Fruit fly (Drosophila melanogaster): ENCODE measurements around the gene Dys.
A peak's percentile ranks its signal among the peaks of the same experiment; 100 is the strongest.

Dys gene

DNA sequence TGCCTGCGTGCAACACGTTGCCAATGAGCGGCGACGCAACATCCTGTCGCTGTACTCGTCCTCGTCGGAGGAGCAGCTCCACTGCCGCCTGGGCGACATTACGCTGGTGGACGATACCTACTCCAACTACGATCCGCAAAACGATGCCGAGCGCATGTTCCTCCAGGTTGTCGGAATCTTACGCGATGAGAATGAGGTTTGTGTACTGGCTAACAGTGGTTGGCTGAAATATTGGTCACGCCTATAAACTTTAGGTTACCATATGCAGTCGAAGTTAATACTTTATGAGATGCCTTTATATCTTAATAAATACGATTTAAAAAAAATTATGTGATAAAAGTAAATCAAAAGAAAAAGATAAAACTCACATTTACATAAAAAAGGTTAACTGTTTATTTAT, 125.4 kb downstream of the Dys start:
- no peak for TF ChIP-seq salr (GFP tag; optimal IDR thresholded peaks at IDR 0.05)
- TF ChIP-seq eg (GFP tag; IDR thresholded peaks at IDR 0.05) = no peak
- no peak for TF ChIP-seq CG34406 (GFP tag; optimal IDR thresholded peaks at IDR 0.05)

DNA sequence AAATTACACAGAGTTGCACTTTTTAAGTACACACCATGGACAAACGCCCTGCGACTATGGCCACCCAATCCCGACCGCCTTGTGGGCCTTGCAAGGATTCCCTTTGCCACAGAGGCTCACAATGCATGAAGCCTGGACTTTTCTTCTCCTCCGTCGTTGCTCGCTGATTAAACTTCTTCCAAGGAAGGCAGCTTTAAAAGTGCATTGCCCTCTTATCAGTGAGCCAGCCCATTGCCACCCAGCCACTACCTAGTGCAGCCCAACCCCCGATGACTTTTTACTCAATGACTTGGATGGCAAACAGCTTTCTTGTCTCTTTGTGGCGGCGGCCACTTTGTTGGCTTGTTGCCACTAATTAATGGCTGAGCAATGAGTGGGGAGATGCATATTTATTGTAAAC, 126.8 kb downstream of the Dys start:
- TF ChIP-seq Gug (GFP tag; IDR thresholded peaks at IDR 0.05) = no peak
- TF ChIP-seq CG32006 (GFP tag; optimal IDR thresholded peaks at IDR 0.05) = no peak
- no peak for TF ChIP-seq OdsH (GFP tag; optimal IDR thresholded peaks at IDR 0.05)
- TF ChIP-seq fkh (GFP tag; optimal IDR thresholded peaks at IDR 0.05) = no peak
- no peak for TF ChIP-seq Smox (GFP tag; optimal IDR thresholded peaks at IDR 0.05)
- peak; percentile 74 for TF ChIP-seq svp (GFP tag)
- TF ChIP-seq Eip78C (GFP tag) = no peak
- TF ChIP-seq spab (GFP tag; optimal IDR thresholded peaks at IDR 0.05) = no peak

DNA sequence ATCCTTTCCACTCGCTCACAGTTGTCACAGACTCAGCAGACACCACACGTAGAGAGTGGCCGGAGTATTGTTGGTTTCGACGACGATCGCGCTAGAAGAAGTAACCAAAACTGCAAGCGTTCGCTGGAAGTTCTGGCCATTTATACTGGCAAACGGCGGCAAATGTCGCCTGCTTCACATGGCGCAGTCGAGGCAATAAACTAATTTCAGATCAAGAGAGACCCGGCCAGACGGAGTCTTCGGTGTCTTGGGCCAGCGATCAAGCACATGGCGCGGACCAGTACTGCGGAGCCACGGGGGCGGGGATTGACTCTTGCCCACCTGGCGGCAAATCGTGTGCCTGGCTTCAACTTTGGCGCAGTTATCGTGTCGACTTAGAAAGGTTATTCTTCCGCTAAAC, 138.0 kb downstream of the Dys start, which contains the start of gene Cpr92A:
Cpr92A (minus strand) TSS at position 101 of the 400 bp plus-strand sequence.
- TF ChIP-seq dac (GFP tag; optimal IDR thresholded peaks at IDR 0.05) (no peak), CG6854 (GFP tag; optimal IDR thresholded peaks at IDR 0.05) (no peak), CG32006 (GFP tag; optimal IDR thresholded peaks at IDR 0.05) (no peak), OdsH (GFP tag; optimal IDR thresholded peaks at IDR 0.05) (no peak), CG4318 (GFP tag; optimal IDR thresholded peaks at IDR 0.05) (no peak), Ets21C (GFP tag; optimal IDR thresholded peaks at IDR 0.05) (no peak), dsx (GFP tag; optimal IDR thresholded peaks at IDR 0.05; ENCODE audit: poor library complexity, severe bottlenecking) (no peak), CG10669 (GFP tag; optimal IDR thresholded peaks at IDR 0.05) (no peak), net (GFP tag; optimal IDR thresholded peaks at IDR 0.05) (no peak), Lpt (GFP tag; optimal IDR thresholded peaks at IDR 0.05) (no peak), Blimp-1 (GFP tag; optimal IDR thresholded peaks at IDR 0.05) (no peak), svp (GFP tag) (no peak), CG6792 (GFP tag; optimal IDR thresholded peaks at IDR 0.05) (no peak), cyc (GFP tag; optimal IDR thresholded peaks at IDR 0.05) (no peak), CG6276 (GFP tag; optimal IDR thresholded peaks at IDR 0.05) (no peak), eg (GFP tag; IDR thresholded peaks at IDR 0.05) (no peak)

DNA sequence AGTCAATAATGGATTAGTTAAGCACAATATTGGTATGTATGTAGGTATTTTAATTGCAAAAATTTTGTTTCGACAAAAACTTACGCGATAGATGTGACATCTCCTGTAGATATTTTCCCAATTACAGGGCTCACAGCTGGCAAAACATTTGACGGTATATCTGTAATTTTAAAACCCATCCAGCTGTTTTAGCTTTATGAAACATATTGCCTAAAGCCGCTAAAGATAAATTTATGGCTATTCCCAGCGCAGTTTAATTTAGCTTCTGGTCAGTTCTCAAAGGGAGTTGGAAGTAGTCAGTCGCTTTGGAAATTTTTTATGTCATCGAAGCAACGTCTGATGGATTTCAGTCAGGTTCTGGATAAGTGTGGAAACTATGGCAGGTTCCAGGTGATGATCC, 139.4 kb downstream of the Dys start, which contains the start of gene CG7333:
CG7333 (plus strand) TSS at position 301 of the 400 bp plus-strand sequence.
- TF ChIP-seq topi (GFP tag; optimal IDR thresholded peaks at IDR 0.05) (no peak), CG6854 (GFP tag; optimal IDR thresholded peaks at IDR 0.05) (no peak), cyc (GFP tag; optimal IDR thresholded peaks at IDR 0.05) (no peak), CG4318 (GFP tag; optimal IDR thresholded peaks at IDR 0.05) (no peak), OdsH (GFP tag; optimal IDR thresholded peaks at IDR 0.05) (no peak), Eip75B (GFP tag; optimal IDR thresholded peaks at IDR 0.05) (no peak), salr (GFP tag; optimal IDR thresholded peaks at IDR 0.05) (no peak), fd85E (GFP tag; optimal IDR thresholded peaks at IDR 0.05) (no peak), CG6163 (GFP tag; IDR thresholded peaks at IDR 0.05) (no peak), CG9139 (GFP tag; optimal IDR thresholded peaks at IDR 0.05) (no peak), svp (GFP tag) (no peak), CG8319 (GFP tag; optimal IDR thresholded peaks at IDR 0.05) (no peak), CG10631 (GFP tag; optimal IDR thresholded peaks at IDR 0.05) (no peak), esn (GFP tag; optimal IDR thresholded peaks at IDR 0.05) (no peak), vri (GFP tag; optimal IDR thresholded peaks at IDR 0.05) (no peak), Ets21C (GFP tag; optimal IDR thresholded peaks at IDR 0.05) (no peak)

DNA sequence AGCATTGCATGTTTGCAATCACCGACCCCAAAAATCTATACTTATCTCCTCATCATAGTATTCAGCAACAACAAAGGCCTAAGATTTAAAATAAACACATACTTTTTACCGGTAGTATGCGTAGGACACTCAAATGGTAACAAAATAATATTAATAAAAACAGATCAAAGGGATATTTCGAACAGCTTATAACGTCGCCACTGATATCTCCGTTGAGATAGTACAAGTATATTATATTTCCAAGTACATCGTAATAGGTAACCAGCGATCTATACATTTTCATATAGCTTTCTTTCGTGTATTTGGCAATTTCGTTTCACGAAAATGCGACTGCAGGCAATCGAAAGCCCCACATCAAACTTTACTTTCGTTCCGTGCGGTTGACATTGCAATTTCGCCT, 142.1 kb downstream of the Dys start, which contains the start of gene CG7342:
CG7342 (plus strand) TSS at position 380 of the 400 bp plus-strand sequence.
- TF ChIP-seq CG6792 (GFP tag; optimal IDR thresholded peaks at IDR 0.05) (no peak), CG10631 (GFP tag; optimal IDR thresholded peaks at IDR 0.05) (no peak), salr (GFP tag; optimal IDR thresholded peaks at IDR 0.05) (no peak), vri (GFP tag; optimal IDR thresholded peaks at IDR 0.05) (peak; percentile 67), Sox102F (GFP tag; optimal IDR thresholded peaks at IDR 0.05) (peak; percentile 71), lz (GFP tag; optimal IDR thresholded peaks at IDR 0.05) (peak; percentile 51), svp (GFP tag) (peak; percentile 83), pdm3 (GFP tag; optimal IDR thresholded peaks at IDR 0.05) (no peak), CG8119 (GFP tag; IDR thresholded peaks at IDR 0.05) (no peak), Ets21C (GFP tag; optimal IDR thresholded peaks at IDR 0.05) (peak; percentile 31), Hr39 (GFP tag; optimal IDR thresholded peaks at IDR 0.05) (peak; percentile 65), Smox (GFP tag; optimal IDR thresholded peaks at IDR 0.05) (peak; percentile 65), CG31627 (GFP tag; optimal IDR thresholded peaks at IDR 0.05) (peak; percentile 64), esn (GFP tag; optimal IDR thresholded peaks at IDR 0.05) (no peak), fd59A (GFP tag; optimal IDR thresholded peaks at IDR 0.05) (no peak), Met (GFP tag; optimal IDR thresholded peaks at IDR 0.05) (peak; percentile 67), CG9139 (GFP tag; optimal IDR thresholded peaks at IDR 0.05) (no peak), fd85E (GFP tag; optimal IDR thresholded peaks at IDR 0.05) (no peak)
